Fruit fly (Drosophila melanogaster): ENCODE data around the gene Nplp4.

dm6 chr2L:1992060-1992459, 16.2 kb upstream of the Nplp4 start, which contains the start of gene Obp22a:
- TF ChIP-seq CG17806 (tag; optimal IDR thresholded peaks at IDR 0.05) (no peak), CG15710 (tag; optimal IDR thresholded peaks at IDR 0.05) (no peak), CG12605 (GFP tag; IDR thresholded peaks at IDR 0.05) (no peak), D1 (tag; optimal IDR thresholded peaks at IDR 0.05) (no peak), CG8301 (tag; optimal IDR thresholded peaks at IDR 0.05) (no peak), CG8159 (tag; optimal IDR thresholded peaks at IDR 0.05) (no peak), CG14655 (GFP tag; optimal IDR thresholded peaks at IDR 0.05) (no peak), fd96Ca (GFP tag; IDR thresholded peaks at IDR 0.05) (no peak), Snoo (tag; optimal IDR thresholded peaks at IDR 0.05) (no peak), CG34367 (tag; optimal IDR thresholded peaks at IDR 0.05) (no peak), CG13204 (GFP tag; optimal IDR thresholded peaks at IDR 0.05) (no peak), EcR (GFP tag; optimal IDR thresholded peaks at IDR 0.05) (no peak), CG10348 (GFP tag; IDR thresholded peaks at IDR 0.05) (no peak), Pif1A (GFP tag; optimal IDR thresholded peaks at IDR 0.05) (no peak)

All from whole organism, pupa.